Worm (Caenorhabditis elegans): ENCODE data around the gene ergi-3.
A peak's percentile ranks its signal among the peaks of the same experiment; 100 is the strongest.

The ergi-3 gene

DNA sequence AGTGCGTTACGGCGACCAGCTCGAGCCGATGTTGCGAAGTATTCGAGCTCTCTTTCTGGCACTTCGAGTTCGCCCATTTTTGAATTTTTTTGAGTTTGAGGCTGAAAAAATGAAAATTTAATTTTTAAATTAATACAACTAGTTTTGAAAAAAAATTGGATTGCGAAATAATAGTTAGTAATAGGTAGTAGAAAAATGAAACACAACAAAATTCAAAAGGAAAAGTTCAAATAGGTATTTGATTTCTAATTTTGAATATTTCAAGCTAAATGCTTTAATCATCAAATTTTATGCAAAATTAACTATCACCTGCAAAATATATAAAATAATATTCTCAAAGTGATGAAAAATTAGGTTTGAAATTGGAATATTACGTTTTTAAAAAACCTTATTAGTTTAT is 13.8 kb upstream of the ergi-3 start, which contains the start of gene K09E9.4:
TSS of gene K09E9.4 (minus strand) at position 101 of the 400 bp plus-strand sequence.
- no peak for TF ChIP-seq fkh-8 (tag; optimal IDR thresholded peaks at IDR 0.05)
- TF ChIP-seq tbx-2 (tag; optimal IDR thresholded peaks at IDR 0.05): no peak
- no peak for TF ChIP-seq zip-4 (GFP tag; optimal IDR thresholded peaks at IDR 0.05)
- TF ChIP-seq nhr-90 (tag; optimal IDR thresholded peaks at IDR 0.05; ENCODE audit: poor library complexity): no peak
- TF ChIP-seq alr-1 (tag; optimal IDR thresholded peaks at IDR 0.05; ENCODE audit: borderline replicate concordance): no peak
- TF ChIP-seq nhr-84 (tag; optimal IDR thresholded peaks at IDR 0.05): no peak
- no peak for TF ChIP-seq irx-1 (tag; optimal IDR thresholded peaks at IDR 0.05)
- no peak for TF ChIP-seq unc-30 (tag; optimal IDR thresholded peaks at IDR 0.05)
- no peak for TF ChIP-seq nhr-20 (tag; optimal IDR thresholded peaks at IDR 0.05)
- no peak for TF ChIP-seq snpc-4 (tag; optimal IDR thresholded peaks at IDR 0.05)
- TF ChIP-seq efl-3 (GFP tag; optimal IDR thresholded peaks at IDR 0.05): no peak
- no peak for TF ChIP-seq nhr-237 (tag; optimal IDR thresholded peaks at IDR 0.05)
- no peak for TF ChIP-seq elt-2 (tag; optimal IDR thresholded peaks at IDR 0.05)
- TF ChIP-seq lsy-2 (tag; optimal IDR thresholded peaks at IDR 0.05): no peak
- no peak for TF ChIP-seq unc-98 (GFP tag; IDR thresholded peaks at IDR 0.05)
- no peak for TF ChIP-seq lin-39 (tag; optimal IDR thresholded peaks at IDR 0.05)
- TF ChIP-seq nhr-71 (tag; optimal IDR thresholded peaks at IDR 0.05): no peak
- TF ChIP-seq skn-1 (tag; optimal IDR thresholded peaks at IDR 0.05): no peak
- TF ChIP-seq pag-3 (tag; optimal IDR thresholded peaks at IDR 0.05; ENCODE audit: borderline replicate concordance, insufficient read depth): no peak
- TF ChIP-seq fos-1 (tag; optimal IDR thresholded peaks at IDR 0.05): no peak

ce11 chrX:15629615-15630014 is 13.1 kb upstream of the ergi-3 start:
- peak; percentile 62 for TF ChIP-seq elt-2 (tag; optimal IDR thresholded peaks at IDR 0.05)
- peak; percentile 42 for TF ChIP-seq lin-14 (GFP tag; optimal IDR thresholded peaks at IDR 0.05)
- no peak for TF ChIP-seq blmp-1 (tag; optimal IDR thresholded peaks at IDR 0.05)
- TF ChIP-seq fkh-8 (tag; optimal IDR thresholded peaks at IDR 0.05): peak; percentile 6
- TF ChIP-seq dsc-1 (tag; optimal IDR thresholded peaks at IDR 0.05): no peak
- peak; percentile 40 for TF ChIP-seq nhr-71 (tag; optimal IDR thresholded peaks at IDR 0.05)
- no peak for TF ChIP-seq ztf-11 (tag; optimal IDR thresholded peaks at IDR 0.05)
- TF ChIP-seq nhr-19 (GFP tag; conservative IDR thresholded peaks at IDR 0.05): 0 out of 2 replicates have a peak, but pooled peaks have one; percentile 4

DNA sequence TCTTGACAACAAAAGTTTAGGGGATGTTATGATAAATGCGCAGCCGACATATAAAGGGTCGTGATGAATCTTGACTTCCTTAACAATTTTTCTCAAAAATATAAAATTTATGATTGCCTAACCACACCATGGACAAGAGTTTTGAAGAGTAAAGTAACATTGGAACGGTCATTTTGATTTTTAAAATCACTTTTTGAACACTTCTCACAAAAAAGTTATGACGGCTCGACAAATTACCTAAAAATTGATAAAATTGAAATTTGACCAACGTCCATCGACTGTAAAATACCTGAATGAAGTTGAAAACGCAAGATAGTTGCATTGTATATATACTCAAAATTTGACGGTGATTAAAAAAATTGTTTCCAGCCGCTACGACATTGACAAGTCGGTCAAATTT is 12.4 kb upstream of the ergi-3 start:
- TF ChIP-seq nhr-84 (tag; optimal IDR thresholded peaks at IDR 0.05) (no peak), tlp-1 (tag; optimal IDR thresholded peaks at IDR 0.05) (no peak), unc-86 (tag; optimal IDR thresholded peaks at IDR 0.05) (no peak), ceh-88 (GFP tag; IDR thresholded peaks at IDR 0.05) (no peak), grh-1 (GFP tag; IDR thresholded peaks at IDR 0.05) (no peak), ztf-4 (tag; optimal IDR thresholded peaks at IDR 0.05) (no peak), skn-1 (tag; optimal IDR thresholded peaks at IDR 0.05) (no peak), efl-1 (optimal IDR thresholded peaks at IDR 0.05) (no peak), efl-1 (GFP tag; optimal IDR thresholded peaks at IDR 0.05 in 1 of 2) (no peak), ceh-63 (GFP tag; optimal IDR thresholded peaks at IDR 0.05) (no peak), pax-3 (tag; optimal IDR thresholded peaks at IDR 0.05) (no peak), irx-1 (tag; optimal IDR thresholded peaks at IDR 0.05) (no peak)

- peak; percentile 4 for TF ChIP-seq irx-1 (tag; optimal IDR thresholded peaks at IDR 0.05)
- TF ChIP-seq nhr-85 (tag): peak; percentile 71
- TF ChIP-seq hlh-4 (tag; optimal IDR thresholded peaks at IDR 0.05): no peak
- TF ChIP-seq lin-39 (tag; optimal IDR thresholded peaks at IDR 0.05): peak; percentile 31
- no peak for TF ChIP-seq egl-13 (tag; optimal IDR thresholded peaks at IDR 0.05)
- peak; percentile 86 for TF ChIP-seq lin-14 (GFP tag; optimal IDR thresholded peaks at IDR 0.05)
These were observed 11.3 kb upstream of the ergi-3 start for ce11 chrX:15627814-15628213.
